Worm (Caenorhabditis elegans) whole organism, young adult: ENCODE measurements around the gene F01G10.5.

ENCODE experiments used
- C06A6.2 ChIP-seq: fragments of 200-800 bp; sonication (Bioruptor generic); conservative IDR thresholded peaks from 2 replicates; pipeline ENCODE4 v1.3.6; 2022; ENCODE audit warnings: missing genetic modification characterization, missing compliant biosample characterization
- C17E4.6 ChIP-seq: fragments of 200-800 bp; sonication (Bioruptor generic); IDR thresholded peaks from 2 replicates; pipeline ENCODE4 v1.3.6; 2022; ENCODE audit warnings: missing genetic modification reagents, missing genetic modification characterization, missing compliant biosample characterization
- D2030.7 ChIP-seq: fragments of 200-800 bp; sonication (Bioruptor generic); IDR thresholded peaks from 2 replicates; pipeline ENCODE4 v1.3.6; 2022; ENCODE audit warnings: missing genetic modification reagents, missing genetic modification characterization, missing compliant biosample characterization
- F10E7.11 ChIP-seq: sonication (generic microtip); optimal IDR thresholded peaks from 2 replicates; lab custom pipeline; 2017; ENCODE audit warnings: mild to moderate bottlenecking, missing genetic modification characterization, moderate library complexity, missing compliant biosample characterization
- F22D6.2 ChIP-seq: sonication (generic microtip); optimal IDR thresholded peaks from 2 replicates; lab custom pipeline; 2016; ENCODE audit warnings: mild to moderate bottlenecking, missing genetic modification characterization, missing compliant biosample characterization
- F23B12.7 ChIP-seq: sonication (generic microtip); optimal IDR thresholded peaks from 2 replicates; lab custom pipeline; 2017; ENCODE audit warnings: missing genetic modification characterization, mild to moderate bottlenecking, missing compliant biosample characterization, antibody characterized with exemption, moderate library complexity; ENCODE audit not compliant: insufficient read depth
- F33H1.4 ChIP-seq: fragments of 200-800 bp; sonication (Bioruptor generic); IDR thresholded peaks from 2 replicates; pipeline ENCODE4 v1.3.6; 2022; ENCODE audit warnings: missing genetic modification reagents, missing genetic modification characterization, missing compliant biosample characterization
- F57A8.1 ChIP-seq: fragments of 200-800 bp; sonication (Bioruptor generic); optimal IDR thresholded peaks from 2 replicates; lab custom pipeline; 2018; ENCODE audit warnings: mild to moderate bottlenecking, missing genetic modification characterization, moderate library complexity, missing compliant biosample characterization
- F57C9.4 ChIP-seq: sonication (generic microtip); optimal IDR thresholded peaks from 2 replicates; lab custom pipeline; 2017; ENCODE audit warnings: mild to moderate bottlenecking, missing genetic modification characterization, missing compliant biosample characterization
- K11D2.4 ChIP-seq: fragments of 200-800 bp; sonication (Bioruptor generic); IDR thresholded peaks from 2 replicates; pipeline ENCODE4 v1.3.6; 2022; ENCODE audit warnings: missing genetic modification reagents, missing genetic modification characterization, missing compliant biosample characterization
- K12H6.12 ChIP-seq: fragments of 200-800 bp; sonication (Bioruptor generic); optimal IDR thresholded peaks from 2 replicates; lab custom pipeline; 2018; ENCODE audit warnings: mild to moderate bottlenecking, missing genetic modification characterization, missing compliant biosample characterization
- Y53G8AR.9 ChIP-seq: fragments of 200-800 bp; sonication (Bioruptor generic); conservative IDR thresholded peaks from 2 replicates; pipeline ENCODE4 v1.3.6; 2022; ENCODE audit warnings: missing genetic modification reagents, missing genetic modification characterization, missing compliant biosample characterization
- Y67H2A.10 ChIP-seq: fragments of 200-800 bp; sonication (Bioruptor generic); conservative IDR thresholded peaks from 2 replicates; pipeline ENCODE4 v1.3.6; 2022; ENCODE audit warnings: missing genetic modification reagents, missing genetic modification characterization, missing compliant biosample characterization
- ZK185.1 ChIP-seq: sonication (generic microtip); optimal IDR thresholded peaks from 2 replicates; lab custom pipeline; 2016; ENCODE audit warnings: mild to moderate bottlenecking, missing genetic modification characterization, missing compliant biosample characterization; ENCODE audit not compliant: poor library complexity, severe bottlenecking
- akir-1 ChIP-seq: fragments of 200-800 bp; sonication (Bioruptor generic); optimal IDR thresholded peaks from 2 replicates; lab custom pipeline; 2018; ENCODE audit warnings: mild to moderate bottlenecking, missing genetic modification characterization, moderate library complexity, missing compliant biosample characterization
- attf-3 ChIP-seq: fragments of 200-800 bp; sonication (Bioruptor generic); conservative IDR thresholded peaks from 2 replicates; pipeline ENCODE4 v1.3.6; 2022; ENCODE audit warnings: missing genetic modification reagents, missing genetic modification characterization, missing compliant biosample characterization
- attf-5 ChIP-seq: fragments of 200-800 bp; sonication (Bioruptor generic); optimal IDR thresholded peaks from 2 replicates; lab custom pipeline; 2018; ENCODE audit warnings: mild to moderate bottlenecking, missing genetic modification characterization, missing compliant biosample characterization
- attf-6 ChIP-seq: fragments of 200-800 bp; sonication (Bioruptor generic); IDR thresholded peaks from 2 replicates; pipeline ENCODE4 v1.3.6; 2022; ENCODE audit warnings: missing genetic modification reagents, missing genetic modification characterization, missing compliant biosample characterization
- bed-1 ChIP-seq: fragments of 200-800 bp; sonication (Bioruptor generic); IDR thresholded peaks from 2 replicates; pipeline ENCODE4 v1.3.6; 2022; ENCODE audit warnings: missing genetic modification reagents, missing genetic modification characterization, missing compliant biosample characterization
- ccch-3 ChIP-seq: fragments of 200-800 bp; sonication (Bioruptor generic); optimal IDR thresholded peaks from 2 replicates; lab custom pipeline; 2018; ENCODE audit warnings: mild to moderate bottlenecking, missing genetic modification characterization, missing compliant biosample characterization
- cebp-1 ChIP-seq, 2 experiments: fragments of 200-800 bp in 1 of 2; sonication (Bioruptor generic) in 1 of 2; sonication (generic microtip) in 1 of 2; IDR thresholded peaks in 1 of 2; optimal IDR thresholded peaks in 1 of 2; 2 replicates each; pipeline versions ENCODE4 v1.3.6 to Lab custom; 2017 to 2022; ENCODE audit warnings: missing compliant biosample characterization in 2 of 2, missing genetic modification characterization in 2 of 2, mild to moderate bottlenecking in 1 of 2, missing genetic modification reagents in 1 of 2, moderate library complexity in 1 of 2
- cebp-2 ChIP-seq: fragments of 200-800 bp; sonication (Bioruptor generic); IDR thresholded peaks from 2 replicates; pipeline ENCODE4 v1.3.6; 2022; ENCODE audit warnings: missing genetic modification characterization, missing compliant biosample characterization
- ceh-27 ChIP-seq: fragments of 200-800 bp; sonication (Bioruptor generic); optimal IDR thresholded peaks from 2 replicates; lab custom pipeline; 2018; ENCODE audit warnings: mild to moderate bottlenecking, missing genetic modification characterization, moderate library complexity, missing compliant biosample characterization
- ceh-40 ChIP-seq: fragments of 200-800 bp; sonication (Bioruptor generic); IDR thresholded peaks from 2 replicates; pipeline ENCODE4 v1.3.6; 2022; ENCODE audit warnings: missing genetic modification characterization, missing compliant biosample characterization
- ceh-79 ChIP-seq: sonication (generic microtip); optimal IDR thresholded peaks from 2 replicates; lab custom pipeline; 2017; ENCODE audit warnings: mild to moderate bottlenecking, missing genetic modification characterization, missing compliant biosample characterization
- dpl-1 ChIP-seq: fragments of 150-350 bp; optimal IDR thresholded peaks from 2 replicates; lab custom pipeline; 2014; ENCODE audit warnings: missing biosample characterization, missing genetic modification reagents, missing genetic modification characterization
- egl-44 ChIP-seq: fragments of 200-800 bp; sonication (Bioruptor generic); IDR thresholded peaks from 2 replicates; pipeline ENCODE4 v1.3.6; 2022; ENCODE audit warnings: missing genetic modification reagents, missing genetic modification characterization, missing compliant biosample characterization
- egrh-3 ChIP-seq: fragments of 200-800 bp; sonication (Bioruptor generic); IDR thresholded peaks from 2 replicates; pipeline ENCODE4 v1.3.6; 2022; ENCODE audit warnings: missing genetic modification reagents, missing genetic modification characterization, missing compliant biosample characterization
- gei-17 ChIP-seq: fragments of 200-800 bp; sonication (Bioruptor generic); optimal IDR thresholded peaks from 2 replicates; lab custom pipeline; 2018; ENCODE audit warnings: mild to moderate bottlenecking, missing genetic modification characterization, missing compliant biosample characterization
- lag-1 ChIP-seq: fragments of 200-800 bp; sonication (Bioruptor generic); IDR thresholded peaks from 2 replicates; pipeline ENCODE4 v1.3.6; 2022; ENCODE audit warnings: missing genetic modification reagents, missing genetic modification characterization, missing compliant biosample characterization
- lin-26 ChIP-seq: fragments of 200-800 bp; sonication (Bioruptor generic); IDR thresholded peaks from 2 replicates; pipeline ENCODE4 v1.3.6; 2022; ENCODE audit warnings: missing genetic modification reagents, missing genetic modification characterization, missing compliant biosample characterization
- lin-54 ChIP-seq: fragments of 200-800 bp; sonication (Bioruptor generic); optimal IDR thresholded peaks from 2 replicates; lab custom pipeline; 2018; ENCODE audit warnings: mild to moderate bottlenecking, missing genetic modification characterization, missing compliant biosample characterization
- lir-1 ChIP-seq: fragments of 200-800 bp; sonication (Bioruptor generic); conservative IDR thresholded peaks from 2 replicates; pipeline ENCODE4 v1.3.6; 2022; ENCODE audit warnings: missing genetic modification reagents, missing genetic modification characterization, missing compliant biosample characterization
- lsy-27 ChIP-seq: sonication (generic microtip); optimal IDR thresholded peaks from 2 replicates; lab custom pipeline; 2017; ENCODE audit warnings: missing genetic modification characterization, mild to moderate bottlenecking, missing compliant biosample characterization, antibody characterized with exemption, missing genotype, borderline replicate concordance; ENCODE audit not compliant: insufficient read depth
- madf-10 ChIP-seq: sonication (generic microtip); optimal IDR thresholded peaks from 2 replicates; lab custom pipeline; 2016; ENCODE audit warnings: mild to moderate bottlenecking, missing genetic modification characterization, missing compliant biosample characterization
- madf-6 ChIP-seq: fragments of 200-800 bp; sonication (Bioruptor generic); IDR thresholded peaks from 2 replicates; pipeline ENCODE4 v1.3.6; 2022; ENCODE audit warnings: missing genetic modification reagents, missing genetic modification characterization, missing compliant biosample characterization
- mxl-1 ChIP-seq: sonication (generic microtip); optimal IDR thresholded peaks from 2 replicates; lab custom pipeline; 2016; ENCODE audit warnings: missing genetic modification characterization, missing compliant biosample characterization
- nfya-2 ChIP-seq: fragments of 200-800 bp; sonication (Bioruptor generic); IDR thresholded peaks from 2 replicates; pipeline ENCODE4 v1.3.6; 2022; ENCODE audit warnings: missing genetic modification reagents, missing genetic modification characterization, missing compliant biosample characterization
- pha-4 ChIP-seq: fragments of 150-350 bp; sonication (generic microtip); optimal IDR thresholded peaks from 2 replicates; lab custom pipeline; 2014; ENCODE audit warnings: missing biosample characterization, missing genetic modification reagents, missing genetic modification characterization
- rec-8 ChIP-seq, 2 experiments: sonication (generic microtip); optimal IDR thresholded peaks; 2 replicates each; lab custom pipeline; 2016; ENCODE audit warnings: mild to moderate bottlenecking in 2 of 2, missing genetic modification characterization in 2 of 2, missing genetic modification reagents in 2 of 2, missing genotype in 2 of 2, missing biosample characterization in 1 of 2, missing compliant biosample characterization in 1 of 2, moderate library complexity in 1 of 2
- rpc-1 ChIP-seq, 2 experiments: fragments of 150-350 bp in 1 of 2; sonication (generic microtip) in 1 of 2; optimal IDR thresholded peaks; 2 replicates each; lab custom pipeline; 2014 to 2018; ENCODE audit warnings: missing biosample characterization in 1 of 2, missing genetic modification characterization in 1 of 2, missing genetic modification reagents in 1 of 2, missing genotype in 1 of 2
- somi-1 ChIP-seq: fragments of 200-800 bp; sonication (Bioruptor generic); optimal IDR thresholded peaks from 2 replicates; lab custom pipeline; 2018; ENCODE audit warnings: mild to moderate bottlenecking, missing genetic modification characterization, missing compliant biosample characterization
- tbp1 ChIP-seq: fragments of 200-800 bp; sonication (Bioruptor generic); optimal IDR thresholded peaks from 2 replicates; lab custom pipeline; 2018; ENCODE audit warnings: mild to moderate bottlenecking, missing genetic modification characterization, missing compliant biosample characterization
- tlf-1 ChIP-seq: fragments of 200-800 bp; sonication (Bioruptor generic); optimal IDR thresholded peaks from 2 replicates; lab custom pipeline; 2018; ENCODE audit warnings: mild to moderate bottlenecking, missing genetic modification characterization, missing compliant biosample characterization
- unc-62 ChIP-seq: fragments of 150-350 bp; optimal IDR thresholded peaks from 2 replicates; lab custom pipeline; 2014; ENCODE audit warnings: missing biosample characterization, missing genetic modification reagents, missing genetic modification characterization
- ztf-25 ChIP-seq: fragments of 200-800 bp; sonication (Bioruptor generic); IDR thresholded peaks from 2 replicates; pipeline ENCODE4 v1.3.6; 2022; ENCODE audit warnings: missing genetic modification reagents, missing genetic modification characterization, missing compliant biosample characterization
- ztf-6 ChIP-seq: fragments of 200-800 bp; sonication (Bioruptor generic); IDR thresholded peaks from 2 replicates; pipeline ENCODE4 v1.3.6; 2022; ENCODE audit warnings: missing genetic modification reagents, missing genetic modification characterization, missing compliant biosample characterization

The F01G10.5 gene

ce11 chrIV:10242458-10243123 is 11.7 kb upstream of the F01G10.5 start (continued):
- no peak for TF ChIP-seq attf-5 (GFP tag; lab: Kevin White, UChicago)
- TF ChIP-seq nfya-2, result no peak
- no peak for TF ChIP-seq tlf-1 (GFP tag; lab: Kevin White, UChicago)
- TF ChIP-seq cebp-1 (GFP tag; IDR thresholded peaks at IDR 0.05; lab: Robert Waterston, UW), result no peak
- TF ChIP-seq cebp-1 (tag; optimal IDR thresholded peaks at IDR 0.05; lab: Kevin White, UChicago), result no peak
- no peak for TF ChIP-seq ccch-3 (GFP tag; lab: Kevin White, UChicago)
- TF ChIP-seq ztf-6 (GFP tag; lab: Robert Waterston, UW), result no peak
- no peak for TF ChIP-seq lsy-27
- TF ChIP-seq C17E4.6 (GFP tag; lab: Robert Waterston, UW), result no peak
- TF ChIP-seq lir-1 (GFP tag; lab: Robert Waterston, UW), result no peak
- TF ChIP-seq dpl-1 (GFP tag; lab: Kevin White, UChicago), result peak; percentile 56
- peak; percentile 48 for TF ChIP-seq lin-54 (GFP tag; lab: Kevin White, UChicago)
- TF ChIP-seq F10E7.11 (tag; lab: Kevin White, UChicago), result no peak
- no peak for TF ChIP-seq ceh-79 (tag; lab: Kevin White, UChicago)
- no peak for TF ChIP-seq akir-1 (GFP tag; lab: Kevin White, UChicago)
- TF ChIP-seq bed-1 (GFP tag; lab: Robert Waterston, UW), result no peak
- peak; percentile 44 for TF ChIP-seq D2030.7 (GFP tag; lab: Robert Waterston, UW)
- TF ChIP-seq egl-44 (GFP tag; lab: Robert Waterston, UW), result no peak
- no peak for TF ChIP-seq cebp-2
- no peak for TF ChIP-seq madf-10 (tag; lab: Kevin White, UChicago)
- TF ChIP-seq K11D2.4 (GFP tag; lab: Robert Waterston, UW), result no peak
- no peak for TF ChIP-seq mxl-1 (tag; lab: Kevin White, UChicago)
- TF ChIP-seq F23B12.7 (tag; lab: Kevin White, UChicago), result no peak
- no peak for TF ChIP-seq F22D6.2
- TF ChIP-seq C06A6.2 (GFP tag; lab: Robert Waterston, UW), result no peak
- TF ChIP-seq unc-62 (GFP tag; lab: Kevin White, UChicago), result no peak
- no peak for TF ChIP-seq K12H6.12
- TF ChIP-seq ceh-40 (GFP tag; lab: Robert Waterston, UW), result no peak
- no peak for TF ChIP-seq F57C9.4 (tag; lab: Kevin White, UChicago)
- no peak for TF ChIP-seq rpc-1 (optimal IDR thresholded peaks at IDR 0.05; lab: Kevin White, UChicago)
- TF ChIP-seq rpc-1 (tag; optimal IDR thresholded peaks at IDR 0.05; lab: Kevin White, UChicago), result no peak
- no peak for TF ChIP-seq ztf-25 (GFP tag; lab: Robert Waterston, UW)
- no peak for TF ChIP-seq lag-1 (GFP tag; lab: Robert Waterston, UW)
- no peak for TF ChIP-seq attf-3 (GFP tag; lab: Robert Waterston, UW)
- TF ChIP-seq ceh-27 (GFP tag; lab: Kevin White, UChicago), result no peak
- TF ChIP-seq somi-1 (GFP tag; lab: Kevin White, UChicago), result no peak
- TF ChIP-seq pha-4 (tag; lab: Kevin White, UChicago), result no peak
- TF ChIP-seq F57A8.1, result no peak
- no peak for TF ChIP-seq Y53G8AR.9 (GFP tag; lab: Robert Waterston, UW)
- TF ChIP-seq F33H1.4 (GFP tag; lab: Robert Waterston, UW), result no peak
- no peak for TF ChIP-seq lin-26 (GFP tag; lab: Robert Waterston, UW)
- no peak for TF ChIP-seq tbp1 (GFP tag; lab: Kevin White, UChicago)
- no peak for TF ChIP-seq Y67H2A.10 (GFP tag; lab: Robert Waterston, UW)
- no peak for TF ChIP-seq attf-6 (GFP tag; lab: Robert Waterston, UW)
- TF ChIP-seq egrh-3 (GFP tag; lab: Robert Waterston, UW), result no peak
- no peak for TF ChIP-seq gei-17 (GFP tag; lab: Kevin White, UChicago)
- peak; percentile 24 for TF ChIP-seq ZK185.1 (tag; lab: Kevin White, UChicago)
- TF ChIP-seq rec-8 (tag; optimal IDR thresholded peaks at IDR 0.05; lab: Kevin White, UChicago), result no peak
- TF ChIP-seq madf-6, result peak; percentile 91
